Worm (Caenorhabditis elegans) whole organism, L1 larva: ENCODE results near the gene pink-1.

Experiments used
- C16A3.4 ChIP-seq: fragments of 150-350 bp; optimal IDR thresholded peaks from 2 replicates; lab custom pipeline; 2014; ENCODE audit warnings: missing biosample characterization, missing genetic modification characterization
- F16B12.6 ChIP-seq: fragments of 150-350 bp; optimal IDR thresholded peaks from 2 replicates; lab custom pipeline; 2014; ENCODE audit warnings: missing biosample characterization, missing genetic modification characterization
- aha-1 ChIP-seq: fragments of 150-350 bp; optimal IDR thresholded peaks from 2 replicates; lab custom pipeline; 2014; ENCODE audit warnings: missing biosample characterization, missing genetic modification characterization
- aly-2 ChIP-seq: fragments of 150-350 bp; optimal IDR thresholded peaks from 2 replicates; lab custom pipeline; 2014; ENCODE audit warnings: missing biosample characterization, missing genetic modification characterization
- blmp-1 ChIP-seq: fragments of 150-350 bp; optimal IDR thresholded peaks from 2 replicates; lab custom pipeline; 2014; ENCODE audit warnings: missing biosample characterization, missing genetic modification characterization
- ceh-63 ChIP-seq: fragments of 200-800 bp; sonication (Bioruptor generic); optimal IDR thresholded peaks from 2 replicates; lab custom pipeline; 2018; ENCODE audit warnings: mild to moderate bottlenecking, missing genetic modification characterization, missing compliant biosample characterization
- ceh-8 ChIP-seq: fragments of 200-800 bp; sonication (Bioruptor generic); optimal IDR thresholded peaks from 2 replicates; lab custom pipeline; 2018; ENCODE audit warnings: mild to moderate bottlenecking, missing genetic modification characterization, moderate library complexity, missing compliant biosample characterization
- ceh-82 ChIP-seq, 3 experiments: fragments of 150-350 bp in 1 of 3; sonication (generic microtip) in 2 of 3; optimal IDR thresholded peaks; 2 replicates each; lab custom pipeline; 2014 to 2017; ENCODE audit warnings: missing biosample characterization in 3 of 3, missing genetic modification characterization in 3 of 3
- ceh-88 ChIP-seq: fragments of 200-800 bp; sonication (Bioruptor generic); IDR thresholded peaks from 2 replicates; pipeline ENCODE4 v1.3.6; 2022; ENCODE audit warnings: missing genetic modification characterization, missing compliant biosample characterization
- ces-1 ChIP-seq: fragments of 150-350 bp; optimal IDR thresholded peaks from 2 replicates; lab custom pipeline; 2014; ENCODE audit warnings: missing biosample characterization, missing genetic modification reagents, missing genetic modification characterization
- efl-3 ChIP-seq: fragments of 200-800 bp; sonication (Bioruptor generic); optimal IDR thresholded peaks from 2 replicates; lab custom pipeline; 2018; ENCODE audit warnings: mild to moderate bottlenecking, missing genetic modification characterization, missing compliant biosample characterization
- ets-5 ChIP-seq: fragments of 200-800 bp; sonication (Bioruptor generic); IDR thresholded peaks from 2 replicates; pipeline ENCODE4 v1.3.6; 2022; ENCODE audit warnings: missing genetic modification characterization, missing compliant biosample characterization
- fkh-4 ChIP-seq: sonication (generic microtip); optimal IDR thresholded peaks from 2 replicates; lab custom pipeline; 2016; ENCODE audit warnings: missing compliant biosample characterization, missing genetic modification characterization, borderline replicate concordance
- fkh-8 ChIP-seq: sonication (generic microtip); optimal IDR thresholded peaks from 2 replicates; lab custom pipeline; 2016; ENCODE audit warnings: mild to moderate bottlenecking, missing genetic modification characterization, missing compliant biosample characterization
- fos-1 ChIP-seq: fragments of 150-350 bp; optimal IDR thresholded peaks from 2 replicates; lab custom pipeline; 2014; ENCODE audit warnings: missing biosample characterization, missing genetic modification characterization
- grh-1 ChIP-seq: fragments of 200-800 bp; sonication (Bioruptor generic); IDR thresholded peaks from 2 replicates; pipeline ENCODE4 v1.3.6; 2022; ENCODE audit warnings: missing genetic modification reagents, missing genetic modification characterization, missing compliant biosample characterization
- hlh-4 ChIP-seq: sonication (generic microtip); optimal IDR thresholded peaks from 2 replicates; lab custom pipeline; 2016; ENCODE audit warnings: mild to moderate bottlenecking, missing genetic modification characterization, missing compliant biosample characterization
- hpl-2 ChIP-seq: fragments of 150-350 bp; optimal IDR thresholded peaks from 2 replicates; lab custom pipeline; 2014; ENCODE audit warnings: missing biosample characterization, missing genetic modification reagents, missing genetic modification characterization
- isw-1 ChIP-seq: fragments of 200-800 bp; sonication (Bioruptor generic); IDR thresholded peaks from 2 replicates; pipeline ENCODE4 v1.3.6; 2022; ENCODE audit warnings: missing genetic modification characterization, missing compliant biosample characterization
- jun-1 ChIP-seq: fragments of 150-350 bp; optimal IDR thresholded peaks from 2 replicates; lab custom pipeline; 2014; ENCODE audit warnings: missing biosample characterization, missing genetic modification reagents, missing genetic modification characterization
- lin-13 ChIP-seq: fragments of 150-350 bp; optimal IDR thresholded peaks from 2 replicates; lab custom pipeline; 2014; ENCODE audit warnings: missing biosample characterization, missing genetic modification reagents, missing genetic modification characterization
- lin-14 ChIP-seq: fragments of 200-800 bp; sonication (Bioruptor generic); optimal IDR thresholded peaks from 2 replicates; lab custom pipeline; 2018; ENCODE audit warnings: mild to moderate bottlenecking, missing genetic modification characterization, moderate library complexity, missing compliant biosample characterization
- lin-15B ChIP-seq: fragments of 150-350 bp; sonication (generic microtip); optimal IDR thresholded peaks from 3 replicates; lab custom pipeline; 2014; ENCODE audit warnings: missing biosample characterization, missing genetic modification characterization
- lin-35 ChIP-seq, 2 experiments: fragments of 150-350 bp; optimal IDR thresholded peaks; 2 replicates each; lab custom pipeline; 2014; ENCODE audit warnings: missing biosample characterization in 2 of 2, missing genetic modification characterization in 2 of 2, missing genetic modification reagents in 2 of 2
- lir-3 ChIP-seq: sonication (generic microtip); optimal IDR thresholded peaks from 2 replicates; lab custom pipeline; 2016; ENCODE audit warnings: mild to moderate bottlenecking, missing genetic modification characterization, moderate library complexity, missing compliant biosample characterization; ENCODE audit not compliant: poor library complexity
- mab-9 ChIP-seq: fragments of 200-800 bp; sonication (Bioruptor generic); IDR thresholded peaks from 2 replicates; pipeline ENCODE4 v1.3.6; 2022; ENCODE audit warnings: missing genetic modification reagents, missing genetic modification characterization, missing compliant biosample characterization
- mdl-1 ChIP-seq, 2 experiments: fragments of 150-350 bp; optimal IDR thresholded peaks; 2 replicates each; lab custom pipeline; 2014 to 2017; ENCODE audit warnings: missing biosample characterization in 2 of 2, missing genetic modification characterization in 2 of 2, inconsistent platforms in 1 of 2
- mef-2 ChIP-seq: fragments of 150-350 bp; optimal IDR thresholded peaks from 2 replicates; lab custom pipeline; 2014; ENCODE audit warnings: missing biosample characterization, missing genetic modification characterization
- mep-1 ChIP-seq: fragments of 150-350 bp; optimal IDR thresholded peaks from 2 replicates; lab custom pipeline; 2014; ENCODE audit warnings: missing biosample characterization, missing genetic modification characterization
- nhr-11 ChIP-seq: fragments of 150-350 bp; optimal IDR thresholded peaks from 2 replicates; lab custom pipeline; 2014; ENCODE audit warnings: missing biosample characterization, missing genetic modification characterization
- nhr-12 ChIP-seq: sonication (generic microtip); optimal IDR thresholded peaks from 2 replicates; lab custom pipeline; 2017; ENCODE audit warnings: missing biosample characterization, missing genetic modification characterization
- nhr-19 ChIP-seq: fragments of 200-800 bp; sonication (Bioruptor generic); conservative IDR thresholded peaks from 2 replicates; pipeline ENCODE4 v1.3.6; 2022; ENCODE audit warnings: missing genetic modification characterization, missing compliant biosample characterization
- nhr-237 ChIP-seq: fragments of 150-350 bp; optimal IDR thresholded peaks from 2 replicates; lab custom pipeline; 2014; ENCODE audit warnings: missing biosample characterization, missing genetic modification characterization
- nhr-28 ChIP-seq: fragments of 150-350 bp; optimal IDR thresholded peaks from 2 replicates; lab custom pipeline; 2014; ENCODE audit warnings: missing biosample characterization, missing genetic modification characterization
- nhr-47 ChIP-seq: sonication (generic microtip); optimal IDR thresholded peaks from 2 replicates; lab custom pipeline; 2016; ENCODE audit warnings: mild to moderate bottlenecking, missing genetic modification characterization, moderate library complexity, missing compliant biosample characterization
- nhr-76 ChIP-seq: sonication (generic microtip); optimal IDR thresholded peaks from 2 replicates; lab custom pipeline; 2017; ENCODE audit warnings: missing biosample characterization, missing genetic modification characterization
- nhr-77 ChIP-seq: fragments of 150-350 bp; optimal IDR thresholded peaks from 2 replicates; lab custom pipeline; 2014; ENCODE audit warnings: missing biosample characterization, missing genetic modification characterization
- nhr-84 ChIP-seq: sonication (generic microtip); optimal IDR thresholded peaks from 2 replicates; lab custom pipeline; 2017; ENCODE audit warnings: missing biosample characterization, missing genetic modification characterization
- nhr-90 ChIP-seq: sonication (generic microtip); optimal IDR thresholded peaks from 2 replicates; lab custom pipeline; 2016; ENCODE audit warnings: mild to moderate bottlenecking, missing genetic modification characterization, missing compliant biosample characterization; ENCODE audit not compliant: poor library complexity
- pax-3 ChIP-seq: fragments of 200-800 bp; sonication (Bioruptor generic); optimal IDR thresholded peaks from 2 replicates; lab custom pipeline; 2018; ENCODE audit warnings: mild to moderate bottlenecking, missing genetic modification characterization, moderate library complexity, missing compliant biosample characterization
- pqm-1 ChIP-seq: sonication (generic microtip); optimal IDR thresholded peaks from 3 replicates; lab custom pipeline; 2017; ENCODE audit warnings: missing biosample characterization, missing genetic modification characterization
- rnt-1 ChIP-seq: sonication (generic microtip); optimal IDR thresholded peaks from 2 replicates; lab custom pipeline; 2016; ENCODE audit warnings: mild to moderate bottlenecking, missing genetic modification characterization, moderate library complexity, missing compliant biosample characterization
- skn-1 ChIP-seq: fragments of 150-350 bp; optimal IDR thresholded peaks from 2 replicates; lab custom pipeline; 2014; ENCODE audit warnings: missing biosample characterization, missing genetic modification characterization
- snu-23 ChIP-seq: sonication (generic microtip); optimal IDR thresholded peaks from 2 replicates; lab custom pipeline; 2016; ENCODE audit warnings: missing genetic modification characterization, missing compliant biosample characterization
- sox-4 ChIP-seq: sonication (generic microtip); optimal IDR thresholded peaks from 2 replicates; lab custom pipeline; 2016; ENCODE audit warnings: missing genetic modification characterization, missing compliant biosample characterization
- sptf-1 ChIP-seq: fragments of 150-350 bp; optimal IDR thresholded peaks from 2 replicates; lab custom pipeline; 2014; ENCODE audit warnings: missing biosample characterization, missing genetic modification characterization
- sup-37 ChIP-seq: fragments of 200-800 bp; sonication (Bioruptor generic); optimal IDR thresholded peaks from 2 replicates; lab custom pipeline; 2018; ENCODE audit warnings: mild to moderate bottlenecking, missing genetic modification characterization, missing compliant biosample characterization
- tbx-2 ChIP-seq: sonication (generic microtip); optimal IDR thresholded peaks from 2 replicates; lab custom pipeline; 2016; ENCODE audit warnings: missing genetic modification characterization, missing compliant biosample characterization
- unc-62 ChIP-seq: fragments of 150-350 bp; optimal IDR thresholded peaks from 2 replicates; lab custom pipeline; 2014; ENCODE audit warnings: missing biosample characterization, missing genetic modification reagents, missing genetic modification characterization
- unc-86 ChIP-seq: sonication (generic microtip); optimal IDR thresholded peaks from 2 replicates; lab custom pipeline; 2016; ENCODE audit warnings: missing genetic modification characterization, missing compliant biosample characterization
- unc-98 ChIP-seq: fragments of 200-800 bp; sonication (Bioruptor generic); IDR thresholded peaks from 2 replicates; pipeline ENCODE4 v1.3.6; 2022; ENCODE audit warnings: missing genetic modification characterization, missing compliant biosample characterization
- vab-15 ChIP-seq: sonication (generic microtip); optimal IDR thresholded peaks from 2 replicates; lab custom pipeline; 2017; ENCODE audit warnings: missing genotype, mild to moderate bottlenecking, missing genetic modification characterization, missing compliant biosample characterization
- zag-1 ChIP-seq: fragments of 150-350 bp; optimal IDR thresholded peaks from 2 replicates; lab custom pipeline; 2014; ENCODE audit warnings: missing biosample characterization, missing genetic modification characterization

pink-1 gene

ce11 chrII:5358137-5358745 lies 37.3 kb downstream of the pink-1 start, which contains the start of the genes F09E5.11 and bmy-1 (continued):
- TF ChIP-seq pax-3 (tag; lab: Kevin White, UChicago) (peak; percentile 84), lin-14 (peak; percentile 91), rnt-1 (tag; lab: Kevin White, UChicago) (peak; percentile 99), nhr-47 (tag; lab: Kevin White, UChicago) (peak; percentile 91), jun-1 (tag; lab: Kevin White, UChicago) (peak; percentile 69), lin-35 (GFP tag; optimal IDR thresholded peaks at IDR 0.05; lab: Kevin White, UChicago) (peak; percentile 74 to 79), sptf-1 (tag; lab: Kevin White, UChicago) (no peak), isw-1 (GFP tag; lab: Robert Waterston, UW) (peak; percentile 87), grh-1 (GFP tag; lab: Robert Waterston, UW) (peak; percentile 66), tbx-2 (tag; lab: Kevin White, UChicago) (peak; percentile 91), unc-62 (no peak), aly-2 (tag; lab: Kevin White, UChicago) (no peak), nhr-237 (no peak), nhr-76 (no peak), unc-86 (tag; lab: Kevin White, UChicago) (peak; percentile 85), mep-1 (tag; lab: Kevin White, UChicago) (peak; percentile 71), nhr-19 (GFP tag; lab: Robert Waterston, UW) (peak; percentile 85), ceh-8 (GFP tag; lab: Kevin White, UChicago) (peak; percentile 67), lin-15B (tag; lab: Kevin White, UChicago) (peak; percentile 88), nhr-84 (tag; lab: Kevin White, UChicago) (no peak), mab-9 (GFP tag; lab: Robert Waterston, UW) (peak; percentile 53), pqm-1 (no peak), lir-3 (tag; lab: Kevin White, UChicago) (peak; percentile 95), hpl-2 (GFP tag; lab: Kevin White, UChicago) (no peak), fkh-4 (peak; percentile 87), mdl-1 (tag; optimal IDR thresholded peaks at IDR 0.05; lab: Kevin White, UChicago) (peak in 1 of 2 experiments; percentile 26), blmp-1 (tag; lab: Kevin White, UChicago) (peak; percentile 1), lin-13 (GFP tag; lab: Kevin White, UChicago) (peak; percentile 86), ceh-63 (GFP tag; lab: Kevin White, UChicago) (no peak), ets-5 (GFP tag; lab: Robert Waterston, UW) (no peak), mef-2 (no peak), sox-4 (tag; lab: Kevin White, UChicago) (peak; percentile 66), sup-37 (GFP tag; lab: Kevin White, UChicago) (peak; percentile 44), fkh-8 (tag; lab: Kevin White, UChicago) (peak; percentile 92), nhr-12 (tag; lab: Kevin White, UChicago) (no peak), zag-1 (tag; lab: Kevin White, UChicago) (no peak), ceh-82 (tag; optimal IDR thresholded peaks at IDR 0.05; lab: Kevin White, UChicago) (peak; percentile 81 to 84 (median 82)), nhr-11 (tag; lab: Kevin White, UChicago) (peak; percentile 16), ces-1 (GFP tag; lab: Kevin White, UChicago) (no peak), aha-1 (no peak), nhr-77 (tag; lab: Kevin White, UChicago) (peak; percentile 70), vab-15 (peak; percentile 18), F16B12.6 (tag; lab: Kevin White, UChicago) (peak; percentile 50), nhr-28 (no peak), unc-98 (GFP tag; lab: Robert Waterston, UW) (peak; percentile 69; the same call in 1 of the 2 replicates), nhr-90 (tag; lab: Kevin White, UChicago) (peak; percentile 82), hlh-4 (tag; lab: Kevin White, UChicago) (no peak), efl-3 (GFP tag; lab: Kevin White, UChicago) (no peak), fos-1 (tag; lab: Kevin White, UChicago) (peak; percentile 45), skn-1 (peak; percentile 84), snu-23 (peak; percentile 84), ceh-88 (GFP tag; lab: Robert Waterston, UW) (peak; percentile 63; the same call in 1 of the 2 replicates), C16A3.4 (tag; lab: Kevin White, UChicago) (peak; percentile 89)
